Worm (Caenorhabditis elegans): ENCODE data around the gene F16G10.7.

DNA sequence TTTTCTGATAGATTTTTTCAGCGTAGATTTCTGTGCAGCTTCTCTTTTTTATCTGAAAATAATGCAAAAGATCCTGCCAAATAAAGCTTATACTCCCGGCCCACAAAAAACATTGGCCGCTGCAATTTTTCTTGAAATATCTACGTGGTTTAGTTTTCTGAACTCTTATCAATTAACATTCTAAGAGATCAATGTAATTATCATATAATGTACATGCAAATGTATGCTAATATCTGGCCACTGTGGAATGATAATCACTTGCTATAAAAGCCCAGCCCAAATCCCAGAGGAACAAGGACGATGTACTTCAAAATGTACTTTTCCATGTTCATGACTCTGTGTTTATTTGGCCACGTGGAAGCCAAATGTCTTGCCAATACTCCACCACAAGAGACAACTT, 25.6 kb downstream of the F16G10.7 start, which contains the start of gene F43C11.2:
- TF ChIP-seq unc-62 (GFP tag; optimal IDR thresholded peaks at IDR 0.05) = no peak
- TF ChIP-seq pqm-1 (tag; optimal IDR thresholded peaks at IDR 0.05) = no peak
- TF ChIP-seq nhr-76 (tag; optimal IDR thresholded peaks at IDR 0.05) = no peak
- TF ChIP-seq aly-2 (tag; optimal IDR thresholded peaks at IDR 0.05) = no peak
- no peak for TF ChIP-seq sea-2 (GFP tag; optimal IDR thresholded peaks at IDR 0.05)
- TF ChIP-seq elt-1 (tag; optimal IDR thresholded peaks at IDR 0.05) = no peak
